Fruit fly (Drosophila melanogaster) whole organism, embryonic: ENCODE measurements around the gene Utx.
A peak's percentile ranks its signal among the peaks of the same experiment; 100 is the strongest.

Experiments
- BEAF-32 ChIP-seq: fragments of 200-800 bp; sonication (Bioruptor generic); optimal IDR thresholded peaks from 3 replicates; lab custom pipeline; 2017; ENCODE audit warnings: missing biosample characterization, missing genetic modification characterization, mild to moderate bottlenecking, moderate library complexity, missing genetic modification reagents
- CG1024 ChIP-seq: fragments of 200-800 bp; sonication (Bioruptor generic); IDR thresholded peaks from 2 replicates; pipeline ENCODE4 v1.3.6; 2022; ENCODE audit warnings: missing biosample characterization, missing genetic modification characterization
- CG10431 ChIP-seq: fragments of 200-800 bp; sonication (Bioruptor generic); optimal IDR thresholded peaks from 3 replicates; lab custom pipeline; 2018; ENCODE audit warnings: missing biosample characterization, mild to moderate bottlenecking, missing genetic modification characterization
- CG12219 ChIP-seq: fragments of 200-800 bp; sonication (Bioruptor generic); optimal IDR thresholded peaks from 3 replicates; lab custom pipeline; 2018; ENCODE audit warnings: missing biosample characterization, mild to moderate bottlenecking, missing genetic modification characterization
- CG14667 ChIP-seq: fragments of 200-800 bp; sonication (Bioruptor generic); IDR thresholded peaks from 2 replicates; pipeline ENCODE4 v1.3.6; 2022; ENCODE audit warnings: missing biosample characterization, missing genetic modification characterization
- CG16779 ChIP-seq: fragments of 200-800 bp; sonication (Bioruptor generic); IDR thresholded peaks from 2 replicates; pipeline ENCODE4 v1.3.6; 2022; ENCODE audit warnings: missing biosample characterization, missing genetic modification characterization
- CG17361 ChIP-seq: fragments of 200-800 bp; sonication (Bioruptor generic); IDR thresholded peaks from 3 replicates; pipeline ENCODE4 v1.3.6; 2022; ENCODE audit warnings: missing biosample characterization, missing genetic modification characterization
- CG17829 ChIP-seq: fragments of 200-800 bp; optimal IDR thresholded peaks from 2 replicates; lab custom pipeline; 2019; ENCODE audit warnings: missing biosample characterization, mild to moderate bottlenecking, missing genetic modification characterization, moderate library complexity
- CG2116 ChIP-seq: fragments of 200-800 bp; sonication (Bioruptor generic); optimal IDR thresholded peaks from 3 replicates; lab custom pipeline; 2018; ENCODE audit warnings: missing biosample characterization, mild to moderate bottlenecking, missing genetic modification characterization
- CG30431 ChIP-seq: fragments of 200-800 bp; sonication (Bioruptor generic); optimal IDR thresholded peaks from 2 replicates; lab custom pipeline; 2017; ENCODE audit warnings: missing biosample characterization, missing genetic modification characterization
- CG3065 ChIP-seq: fragments of 200-800 bp; sonication (Bioruptor generic); optimal IDR thresholded peaks from 2 replicates; lab custom pipeline; 2016; ENCODE audit warnings: missing biosample characterization, missing genetic modification characterization
- CG33213 ChIP-seq: fragments of 200-800 bp; sonication (Bioruptor generic); optimal IDR thresholded peaks from 3 replicates; lab custom pipeline; 2016; ENCODE audit warnings: missing biosample characterization, missing genetic modification characterization
- CG34422 ChIP-seq: fragments of 200-800 bp; sonication (Bioruptor generic); IDR thresholded peaks from 3 replicates; pipeline ENCODE4 v1.3.6; 2022; ENCODE audit warnings: missing biosample characterization, missing genetic modification characterization
- CG6791 ChIP-seq: fragments of 200-800 bp; sonication (Bioruptor generic); IDR thresholded peaks from 3 replicates; pipeline ENCODE4 v1.3.6; 2022; ENCODE audit warnings: missing biosample characterization, missing genetic modification characterization; ENCODE audit not compliant: partially characterized antibody
- CG7928 ChIP-seq: fragments of 200-800 bp; sonication (Bioruptor generic); optimal IDR thresholded peaks from 2 replicates; lab custom pipeline; 2017; ENCODE audit warnings: missing biosample characterization, mild to moderate bottlenecking, missing genetic modification characterization
- CG8290 ChIP-seq, 3 experiments: fragments of 200-800 bp; sonication (Bioruptor generic); optimal IDR thresholded peaks; 2 replicates each; lab custom pipeline; 2016 to 2019; ENCODE audit warnings: missing biosample characterization in 3 of 3, missing genetic modification characterization in 3 of 3, mild to moderate bottlenecking in 2 of 3, moderate library complexity in 1 of 3
- CG9609 ChIP-seq: fragments of 200-800 bp; sonication (Bioruptor generic); optimal IDR thresholded peaks from 3 replicates; lab custom pipeline; 2016; ENCODE audit warnings: missing biosample characterization, missing genetic modification characterization
- CG9797 ChIP-seq: fragments of 200-800 bp; sonication (Bioruptor generic); optimal IDR thresholded peaks from 3 replicates; lab custom pipeline; 2018; ENCODE audit warnings: missing biosample characterization, mild to moderate bottlenecking, missing genetic modification characterization
- H15 ChIP-seq: fragments of 200-800 bp; sonication (Bioruptor generic); IDR thresholded peaks from 3 replicates; pipeline ENCODE4 v1.3.6; 2022; ENCODE audit warnings: missing biosample characterization, missing genetic modification characterization
- MESR4 ChIP-seq: fragments of 200-800 bp; sonication (Bioruptor generic); optimal IDR thresholded peaks from 2 replicates; lab custom pipeline; 2018; ENCODE audit warnings: missing biosample characterization, mild to moderate bottlenecking, missing genetic modification characterization, moderate library complexity
- Mad ChIP-seq: fragments of 200-800 bp; sonication (Bioruptor generic); optimal IDR thresholded peaks from 2 replicates; lab custom pipeline; 2016; ENCODE audit warnings: missing biosample characterization, missing genetic modification characterization
- Max ChIP-seq: fragments of 200-800 bp; sonication (Bioruptor generic); optimal IDR thresholded peaks from 2 replicates; lab custom pipeline; 2016; ENCODE audit warnings: missing biosample characterization, mild to moderate bottlenecking, missing genetic modification characterization
- Nf-YA ChIP-seq: fragments of 200-800 bp; sonication (Bioruptor generic); IDR thresholded peaks from 2 replicates; pipeline ENCODE4 v1.3.6; 2022; ENCODE audit warnings: missing biosample characterization, missing genetic modification characterization
- Ptx1 ChIP-seq: fragments of 200-800 bp; sonication (Bioruptor generic); IDR thresholded peaks from 2 replicates; pipeline ENCODE4 v1.3.6; 2022; ENCODE audit warnings: missing biosample characterization, missing genetic modification characterization
- Sox100B ChIP-seq: fragments of 200-800 bp; sonication (Bioruptor generic); optimal IDR thresholded peaks from 3 replicates; lab custom pipeline; 2018; ENCODE audit warnings: missing biosample characterization, mild to moderate bottlenecking, missing genetic modification characterization
- Sry-β ChIP-seq: fragments of 200-800 bp; sonication (Bioruptor generic); optimal IDR thresholded peaks from 2 replicates; lab custom pipeline; 2018; ENCODE audit warnings: missing biosample characterization, mild to moderate bottlenecking, missing genetic modification characterization, moderate library complexity
- Sry-δ ChIP-seq: fragments of 200-800 bp; sonication (Bioruptor generic); optimal IDR thresholded peaks from 2 replicates; lab custom pipeline; 2016; ENCODE audit warnings: missing biosample characterization, missing genetic modification characterization
- Xbp1 ChIP-seq: fragments of 200-800 bp; sonication (Bioruptor generic); optimal IDR thresholded peaks from 3 replicates; lab custom pipeline; 2016; ENCODE audit warnings: missing biosample characterization, mild to moderate bottlenecking, missing genetic modification characterization
- aop ChIP-seq: fragments of 200-800 bp; sonication (Bioruptor generic); IDR thresholded peaks from 2 replicates; pipeline ENCODE4 v1.3.6; 2022; ENCODE audit warnings: missing biosample characterization, missing genetic modification characterization
- bbx ChIP-seq: fragments of 200-800 bp; sonication (Bioruptor generic); IDR thresholded peaks from 2 replicates; pipeline ENCODE4 v1.3.6; 2022; ENCODE audit warnings: missing biosample characterization, missing genetic modification characterization; ENCODE audit not compliant: partially characterized antibody
- dmrt11E ChIP-seq: fragments of 200-800 bp; sonication (Bioruptor generic); optimal IDR thresholded peaks from 3 replicates; lab custom pipeline; 2018; ENCODE audit warnings: missing biosample characterization, mild to moderate bottlenecking, missing genetic modification characterization, moderate library complexity
- dpn ChIP-seq, 2 experiments: fragments of 200-800 bp; sonication (Bioruptor generic); optimal IDR thresholded peaks; 3 replicates each; lab custom pipeline; 2016; ENCODE audit warnings: missing biosample characterization in 2 of 2, missing genetic modification characterization in 2 of 2
- ewg ChIP-seq: fragments of 200-800 bp; sonication (Bioruptor generic); optimal IDR thresholded peaks from 3 replicates; lab custom pipeline; 2017; ENCODE audit warnings: mild to moderate bottlenecking, missing biosample characterization, missing genetic modification reagents, missing genetic modification characterization
- fd3F ChIP-seq: fragments of 200-800 bp; sonication (Bioruptor generic); optimal IDR thresholded peaks from 2 replicates; lab custom pipeline; 2018; ENCODE audit warnings: missing biosample characterization, mild to moderate bottlenecking, missing genetic modification characterization, moderate library complexity
- gcm ChIP-seq: fragments of 200-800 bp; sonication (Bioruptor generic); optimal IDR thresholded peaks from 2 replicates; lab custom pipeline; 2019; ENCODE audit warnings: missing biosample characterization, mild to moderate bottlenecking, missing genetic modification characterization, moderate library complexity
- grau ChIP-seq: fragments of 200-800 bp; optimal IDR thresholded peaks from 3 replicates; lab custom pipeline; 2019; ENCODE audit warnings: missing biosample characterization, mild to moderate bottlenecking, missing genetic modification characterization, moderate library complexity
- hth ChIP-seq: fragments of >200 bp; optimal IDR thresholded peaks from 2 replicates; lab custom pipeline; 2017; ENCODE audit warnings: inconsistent platforms
- kni ChIP-seq: fragments of 200-800 bp; sonication (Bioruptor generic); optimal IDR thresholded peaks from 3 replicates; lab custom pipeline; 2017; ENCODE audit warnings: mild to moderate bottlenecking, missing biosample characterization, missing genetic modification reagents, missing genetic modification characterization
- phol ChIP-seq: fragments of 200-800 bp; sonication (Bioruptor generic); optimal IDR thresholded peaks from 3 replicates; lab custom pipeline; 2018; ENCODE audit warnings: missing biosample characterization, mild to moderate bottlenecking, missing genetic modification characterization, moderate library complexity
- pum ChIP-seq: fragments of 200-800 bp; sonication (Bioruptor generic); optimal IDR thresholded peaks from 2 replicates; lab custom pipeline; 2016; ENCODE audit warnings: missing biosample characterization, missing genetic modification characterization
- ranshi ChIP-seq: fragments of 200-800 bp; sonication (Bioruptor generic); IDR thresholded peaks from 2 replicates; pipeline ENCODE4 v1.3.6; 2022; ENCODE audit warnings: missing biosample characterization, missing genetic modification characterization
- row ChIP-seq: fragments of 200-800 bp; sonication (Bioruptor generic); IDR thresholded peaks from 3 replicates; pipeline ENCODE4 v1.3.6; 2022; ENCODE audit warnings: missing biosample characterization, missing genetic modification characterization
- sd ChIP-seq: fragments of 200-800 bp; sonication (Bioruptor generic); optimal IDR thresholded peaks from 3 replicates; lab custom pipeline; 2018; ENCODE audit warnings: missing biosample characterization, mild to moderate bottlenecking, missing genetic modification characterization, moderate library complexity
- sens ChIP-seq: fragments of 200-800 bp; sonication (Bioruptor generic); peaks from one replicate; lab custom pipeline; 2016; ENCODE audit warnings: missing biosample characterization, missing genetic modification characterization
- sna ChIP-seq: fragments of 200-800 bp; sonication (Bioruptor generic); IDR thresholded peaks from 2 replicates; pipeline ENCODE4 v1.3.6; 2022; ENCODE audit warnings: missing biosample characterization, missing genetic modification characterization; ENCODE audit not compliant: partially characterized antibody
- stc ChIP-seq: fragments of 200-800 bp; sonication (Bioruptor generic); IDR thresholded peaks from 2 replicates; pipeline ENCODE4 v1.3.6; 2022; ENCODE audit warnings: missing biosample characterization, missing genetic modification characterization
- trem ChIP-seq: fragments of 200-800 bp; optimal IDR thresholded peaks from 3 replicates; lab custom pipeline; 2019; ENCODE audit warnings: missing biosample characterization, mild to moderate bottlenecking, missing genetic modification characterization, moderate library complexity
- zen ChIP-seq: fragments of 200-800 bp; sonication (Bioruptor generic); optimal IDR thresholded peaks from 3 replicates; lab custom pipeline; 2018; ENCODE audit warnings: missing biosample characterization, mild to moderate bottlenecking, missing genetic modification characterization, moderate library complexity

The Utx gene

dm6 chr2L:10314327-10315210 lies 36.0 kb upstream of the Utx start, which contains the start of the genes Usp14 and CG4972 (continued):
- TF ChIP-seq ewg (peak; percentile 13), CG17361 (GFP tag; lab: Robert Waterston, UW) (peak; percentile 77; the same call in 2 of the 3 replicates), trem (tag; lab: Kevin White, UChicago) (peak; percentile 32), CG12219 (no peak), CG30431 (GFP tag; lab: Kevin White, UChicago) (no peak), bbx (GFP tag; lab: Robert Waterston, UW) (peak; percentile 42), CG33213 (GFP tag; lab: Kevin White, UChicago) (no peak), gcm (no peak), aop (GFP tag; lab: Robert Waterston, UW) (no peak), CG6791 (GFP tag; lab: Robert Waterston, UW) (peak; percentile 56; the same call in 2 of the 3 replicates), Sry-δ (peak; percentile 79), CG17829 (tag; lab: Kevin White, UChicago) (peak; percentile 19), CG9609 (GFP tag; lab: Kevin White, UChicago) (no peak), BEAF-32 (GFP tag; lab: Kevin White, UChicago) (peak; percentile 80), sens (GFP tag; lab: Kevin White, UChicago) (peak; percentile 68), CG1024 (GFP tag; lab: Robert Waterston, UW) (peak; percentile 79; the same call in 1 of the 2 replicates), sd (tag; lab: Kevin White, UChicago) (no peak), CG34422 (GFP tag; lab: Robert Waterston, UW) (0 out of 3 replicates have a peak, but pooled peaks have one; percentile 15), Mad (GFP tag; lab: Kevin White, UChicago) (no peak), Ptx1 (GFP tag; lab: Robert Waterston, UW) (no peak), ranshi (GFP tag; lab: Robert Waterston, UW) (no peak), Sox100B (GFP tag; lab: Kevin White, UChicago) (peak; percentile 9), zen (tag; lab: Kevin White, UChicago) (peak; percentile 8), Xbp1 (GFP tag; lab: Kevin White, UChicago) (peak; percentile 6), row (peak; percentile 72), CG16779 (GFP tag; lab: Robert Waterston, UW) (no peak), CG8290 (GFP tag; optimal IDR thresholded peaks at IDR 0.05; lab: Kevin White, UChicago) (peak; percentile 6), CG8290 (tag; optimal IDR thresholded peaks at IDR 0.05; lab: Kevin White, UChicago) (no peak), grau (peak; percentile 25), Nf-YA (no peak), MESR4 (peak; percentile 75), CG2116 (peak; percentile 56), Sry-β (GFP tag; lab: Kevin White, UChicago) (peak; percentile 61), sna (GFP tag; lab: Robert Waterston, UW) (0 out of 2 replicates have a peak, but pooled peaks have one; percentile 9), phol (tag; lab: Kevin White, UChicago) (peak; percentile 60), kni (no peak), CG7928 (GFP tag; lab: Kevin White, UChicago) (no peak), stc (GFP tag; lab: Robert Waterston, UW) (no peak), dpn (GFP tag; optimal IDR thresholded peaks at IDR 0.05; lab: Kevin White, UChicago) (peak in 1 of 2 experiments; percentile 18), CG14667 (GFP tag; lab: Robert Waterston, UW) (peak; percentile 70; the same call in 1 of the 2 replicates), dmrt11E (tag; lab: Kevin White, UChicago) (peak; percentile 39), pum (GFP tag; lab: Kevin White, UChicago) (no peak), Max (GFP tag; lab: Kevin White, UChicago) (peak; percentile 24), CG10431 (GFP tag; lab: Kevin White, UChicago) (no peak), CG9797 (GFP tag; lab: Kevin White, UChicago) (no peak), hth (lab: Kevin White, UChicago) (no peak), H15 (GFP tag; lab: Robert Waterston, UW) (no peak), fd3F (GFP tag; lab: Kevin White, UChicago) (no peak), CG3065 (GFP tag; lab: Kevin White, UChicago) (no peak)
